Worm (Caenorhabditis elegans) whole organism, young adult: ENCODE results near the gene bus-17.

ENCODE experiments used
- F23B12.7 ChIP-seq: sonication (generic microtip); optimal IDR thresholded peaks from 2 replicates; lab custom pipeline; 2017; ENCODE audit warnings: missing genetic modification characterization, mild to moderate bottlenecking, missing compliant biosample characterization, antibody characterized with exemption, moderate library complexity; ENCODE audit not compliant: insufficient read depth
- lin-40 ChIP-seq: sonication (generic microtip); optimal IDR thresholded peaks from 2 replicates; lab custom pipeline; 2016; ENCODE audit warnings: missing genetic modification characterization, mild to moderate bottlenecking, missing compliant biosample characterization, missing genotype, missing genetic modification reagents
- nfya-1 ChIP-seq: sonication (generic microtip); optimal IDR thresholded peaks from 2 replicates; lab custom pipeline; 2017; ENCODE audit warnings: antibody characterized with exemption, missing compliant biosample characterization, missing genetic modification characterization, borderline replicate concordance; ENCODE audit not compliant: insufficient read depth
- nhr-179 ChIP-seq: sonication (generic microtip); optimal IDR thresholded peaks from 2 replicates; lab custom pipeline; 2016; ENCODE audit warnings: mild to moderate bottlenecking, missing genetic modification characterization, missing compliant biosample characterization
- nhr-90 ChIP-seq: sonication (generic microtip); optimal IDR thresholded peaks from 2 replicates; lab custom pipeline; 2016; ENCODE audit warnings: missing genotype, mild to moderate bottlenecking, missing genetic modification characterization, missing compliant biosample characterization
- sptf-2 ChIP-seq: fragments of 200-800 bp; sonication (Bioruptor generic); optimal IDR thresholded peaks from 2 replicates; lab custom pipeline; 2018; ENCODE audit warnings: mild to moderate bottlenecking, missing genetic modification characterization, missing compliant biosample characterization

DNA sequence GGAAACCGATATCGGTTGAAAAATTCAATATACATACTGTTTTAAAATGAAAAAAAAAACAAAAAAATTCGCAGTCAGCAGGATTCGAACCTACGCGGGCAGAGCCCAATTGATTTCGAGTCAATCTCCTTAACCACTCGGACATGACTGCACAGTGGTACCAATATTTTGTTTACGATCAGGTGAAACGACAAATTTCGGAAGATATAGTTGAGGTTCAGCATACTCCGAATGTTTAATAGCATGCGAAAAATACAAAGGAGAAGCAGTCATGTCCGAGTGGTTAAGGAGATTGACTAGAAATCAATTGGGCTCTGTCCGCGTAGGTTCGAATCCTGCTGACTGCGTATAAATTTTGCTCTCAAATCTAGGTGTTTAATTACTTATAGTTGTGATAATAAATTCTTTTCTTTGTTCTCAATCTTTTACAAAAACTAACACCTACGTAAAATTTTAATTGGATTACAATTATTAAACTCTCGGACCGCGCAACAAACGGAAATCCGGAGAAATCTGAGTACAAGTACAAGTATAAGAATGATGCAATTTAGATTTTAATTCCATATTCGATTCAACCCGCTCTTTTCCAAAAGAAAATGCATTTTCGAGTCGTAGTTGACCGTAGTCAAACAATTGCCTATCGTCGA, 7.2 kb upstream of the bus-17 start, which contains the start of gene Y7A5A.13:
- no peak for TF ChIP-seq lin-40
- TF ChIP-seq sptf-2 (GFP tag; lab: Kevin White, UChicago), result no peak
- TF ChIP-seq nhr-179 (tag; lab: Kevin White, UChicago), result no peak
- TF ChIP-seq nhr-90, result peak; percentile 58
- TF ChIP-seq nfya-1, result no peak
- no peak for TF ChIP-seq F23B12.7 (tag; lab: Kevin White, UChicago)
